Fruit fly (Drosophila melanogaster): ENCODE measurements around the gene KaiR1D.
A peak's percentile ranks its signal among the peaks of the same experiment; 100 is the strongest.

Gene KaiR1D

dm6 chr3R:20816008-20816407, 50.0 kb downstream of the KaiR1D start, which contains the start of gene Fancd2:
Gene Fancd2, minus strand, starts transcription at chr3R:20816190.
- no peak for TF ChIP-seq ind (GFP tag; optimal IDR thresholded peaks at IDR 0.05)
- no peak for TF ChIP-seq ab (GFP tag; optimal IDR thresholded peaks at IDR 0.05)
- TF ChIP-seq emc (GFP tag; optimal IDR thresholded peaks at IDR 0.05) = no peak
- TF ChIP-seq phol (tag; optimal IDR thresholded peaks at IDR 0.05) = peak; percentile 84
- no peak for TF ChIP-seq wor (GFP tag; IDR thresholded peaks at IDR 0.05)
- TF ChIP-seq Dref (GFP tag; IDR thresholded peaks at IDR 0.05) = peak; percentile 80
- TF ChIP-seq pfk (GFP tag; optimal IDR thresholded peaks at IDR 0.05) = no peak
- TF ChIP-seq CoRest (tag; optimal IDR thresholded peaks at IDR 0.05) = no peak
- TF ChIP-seq CG7987 (GFP tag; optimal IDR thresholded peaks at IDR 0.05) = no peak
- TF ChIP-seq yki (optimal IDR thresholded peaks at IDR 0.05) = no peak
- TF ChIP-seq Ssrp (tag; optimal IDR thresholded peaks at IDR 0.05) = no peak
- TF ChIP-seq CG3726 (GFP tag; IDR thresholded peaks at IDR 0.05) = no peak
- TF ChIP-seq CG17186 (GFP tag; optimal IDR thresholded peaks at IDR 0.05) = peak; percentile 37
- TF ChIP-seq CG14050 (GFP tag; IDR thresholded peaks at IDR 0.05) = no peak
- no peak for TF ChIP-seq CG2116 (GFP tag; optimal IDR thresholded peaks at IDR 0.05)
- TF ChIP-seq CG1529 (GFP tag; optimal IDR thresholded peaks at IDR 0.05) = no peak
- TF ChIP-seq Antp (GFP tag; optimal IDR thresholded peaks at IDR 0.05) = no peak
- TF ChIP-seq Tbp (GFP tag; optimal IDR thresholded peaks at IDR 0.05) = no peak
- peak; percentile 68 for TF ChIP-seq CG34224 (GFP tag; IDR thresholded peaks at IDR 0.05; ENCODE audit: partially characterized antibody)
- TF ChIP-seq gro (GFP tag; optimal IDR thresholded peaks at IDR 0.05) = no peak
- TF ChIP-seq CG2875 (GFP tag; optimal IDR thresholded peaks at IDR 0.05) = no peak
- no peak for TF ChIP-seq Hsf (GFP tag; optimal IDR thresholded peaks at IDR 0.05)
- TF ChIP-seq sna (GFP tag; IDR thresholded peaks at IDR 0.05; ENCODE audit: partially characterized antibody) = peak; percentile 58; the same call in 1 of the 2 replicates
- TF ChIP-seq sens (GFP tag) = peak; percentile 1
- no peak for TF ChIP-seq gt (GFP tag; IDR thresholded peaks at IDR 0.05)
- TF ChIP-seq Rx (GFP tag; IDR thresholded peaks at IDR 0.05) = no peak
- TF ChIP-seq Dbx (GFP tag; IDR thresholded peaks at IDR 0.05) = no peak
- TF ChIP-seq hbn (GFP tag; IDR thresholded peaks at IDR 0.05; ENCODE audit: partially characterized antibody) = peak; percentile 48; the same call in 1 of the 2 replicates
- TF ChIP-seq amos (GFP tag; IDR thresholded peaks at IDR 0.05; ENCODE audit: partially characterized antibody) = peak; percentile 72
- TF ChIP-seq CG4404 (GFP tag; IDR thresholded peaks at IDR 0.05) = no peak
- no peak for TF ChIP-seq slou (GFP tag; optimal IDR thresholded peaks at IDR 0.05)
- no peak for TF ChIP-seq CG7372 (GFP tag; IDR thresholded peaks at IDR 0.05)
- no peak for TF ChIP-seq onecut (GFP tag; IDR thresholded peaks at IDR 0.05)
- TF ChIP-seq CG17829 (tag; optimal IDR thresholded peaks at IDR 0.05) = no peak
- no peak for TF ChIP-seq Mes4 (GFP tag; optimal IDR thresholded peaks at IDR 0.05)
- TF ChIP-seq CG6813 (GFP tag; optimal IDR thresholded peaks at IDR 0.05) = no peak
- no peak for TF ChIP-seq rib (GFP tag; IDR thresholded peaks at IDR 0.05)
- no peak for TF ChIP-seq CkIIα-i1 (GFP tag; IDR thresholded peaks at IDR 0.05)
- TF ChIP-seq CG11695 (GFP tag; IDR thresholded peaks at IDR 0.05) = no peak
- TF ChIP-seq stc (GFP tag; IDR thresholded peaks at IDR 0.05) = no peak
- TF ChIP-seq CG8478 (optimal IDR thresholded peaks at IDR 0.05) = no peak
- TF ChIP-seq PHDP (tag; optimal IDR thresholded peaks at IDR 0.05) = no peak
- TF ChIP-seq chinmo (GFP tag; IDR thresholded peaks at IDR 0.05; ENCODE audit: partially characterized antibody) = 0 out of 4 replicates have a peak, but pooled peaks have one; percentile 47
- TF ChIP-seq CG1602 (GFP tag; optimal IDR thresholded peaks at IDR 0.05) = no peak
- no peak for TF ChIP-seq CG10543 (GFP tag; optimal IDR thresholded peaks at IDR 0.05)
- no peak for TF ChIP-seq tap (tag; optimal IDR thresholded peaks at IDR 0.05)
- TF ChIP-seq Bgb (GFP tag; IDR thresholded peaks at IDR 0.05; ENCODE audit: partially characterized antibody) = peak; percentile 79
- TF ChIP-seq Doc3 (GFP tag; IDR thresholded peaks at IDR 0.05; ENCODE audit: partially characterized antibody) = 0 out of 3 replicates have a peak, but pooled peaks have one; percentile 27
- no peak for TF ChIP-seq Dip3 (GFP tag; optimal IDR thresholded peaks at IDR 0.05)
- no peak for TF ChIP-seq Atf3 (GFP tag; optimal IDR thresholded peaks at IDR 0.05)
- no peak for TF ChIP-seq CG13624 (GFP tag; optimal IDR thresholded peaks at IDR 0.05)
- TF ChIP-seq Vsx1 (GFP tag; optimal IDR thresholded peaks at IDR 0.05) = no peak

All from whole organism, embryonic.